Fruit fly (Drosophila melanogaster) whole organism, embryonic: ENCODE measurements around the gene scpr-A.

Source experiments
- Abd-B ChIP-seq: fragments of 200-800 bp; sonication (Bioruptor generic); optimal IDR thresholded peaks from 2 replicates; lab custom pipeline; 2018; ENCODE audit warnings: missing biosample characterization, mild to moderate bottlenecking, missing genetic modification characterization, moderate library complexity
- Bgb ChIP-seq: fragments of 200-800 bp; sonication (Bioruptor generic); IDR thresholded peaks from 2 replicates; pipeline ENCODE4 v1.3.6; 2022; ENCODE audit warnings: missing biosample characterization, missing genetic modification characterization; ENCODE audit not compliant: partially characterized antibody
- Bteb2 ChIP-seq: fragments of 200-800 bp; sonication (Bioruptor generic); optimal IDR thresholded peaks from 2 replicates; lab custom pipeline; 2016; ENCODE audit warnings: missing biosample characterization, missing genetic modification characterization
- C15 ChIP-seq: fragments of 200-800 bp; sonication (Bioruptor generic); IDR thresholded peaks from 3 replicates; pipeline ENCODE4 v1.3.6; 2022; ENCODE audit warnings: missing biosample characterization, missing genetic modification characterization
- CG10431 ChIP-seq: fragments of 200-800 bp; sonication (Bioruptor generic); optimal IDR thresholded peaks from 3 replicates; lab custom pipeline; 2018; ENCODE audit warnings: missing biosample characterization, mild to moderate bottlenecking, missing genetic modification characterization
- CG10959 ChIP-seq: fragments of 200-800 bp; sonication (Bioruptor generic); IDR thresholded peaks from 2 replicates; pipeline ENCODE4 v1.3.6; 2022; ENCODE audit warnings: missing biosample characterization, missing genetic modification characterization
- CG11723 ChIP-seq: fragments of 200-800 bp; sonication (Bioruptor generic); optimal IDR thresholded peaks from 2 replicates; lab custom pipeline; 2017; ENCODE audit warnings: missing biosample characterization, mild to moderate bottlenecking, missing genetic modification characterization
- CG13894 ChIP-seq: fragments of 200-800 bp; sonication (Bioruptor generic); optimal IDR thresholded peaks from 3 replicates; lab custom pipeline; 2018; ENCODE audit warnings: missing biosample characterization, mild to moderate bottlenecking, missing genetic modification characterization, moderate library complexity
- CG17186 ChIP-seq: fragments of 200-800 bp; sonication (Bioruptor generic); optimal IDR thresholded peaks from 3 replicates; lab custom pipeline; 2017; ENCODE audit warnings: missing biosample characterization, missing genetic modification reagents, missing genetic modification characterization
- CG2116 ChIP-seq: fragments of 200-800 bp; sonication (Bioruptor generic); optimal IDR thresholded peaks from 3 replicates; lab custom pipeline; 2018; ENCODE audit warnings: missing biosample characterization, mild to moderate bottlenecking, missing genetic modification characterization
- CG2120 ChIP-seq: fragments of 200-800 bp; sonication (Bioruptor generic); optimal IDR thresholded peaks from 3 replicates; lab custom pipeline; 2016; ENCODE audit warnings: missing biosample characterization, missing genetic modification characterization
- CG3065 ChIP-seq: fragments of 200-800 bp; sonication (Bioruptor generic); optimal IDR thresholded peaks from 2 replicates; lab custom pipeline; 2016; ENCODE audit warnings: missing biosample characterization, missing genetic modification characterization
- CG3163 ChIP-seq: fragments of 200-800 bp; sonication (Bioruptor generic); optimal IDR thresholded peaks from 3 replicates; lab custom pipeline; 2016; ENCODE audit warnings: missing biosample characterization, missing genetic modification characterization
- CG32772 ChIP-seq: fragments of 200-800 bp; sonication (Bioruptor generic); IDR thresholded peaks from 2 replicates; pipeline ENCODE4 v1.3.6; 2022; ENCODE audit warnings: missing biosample characterization, missing genetic modification characterization
- CG3995 ChIP-seq: fragments of 200-800 bp; sonication (Bioruptor generic); optimal IDR thresholded peaks from 3 replicates; lab custom pipeline; 2016; ENCODE audit warnings: missing biosample characterization, missing genetic modification characterization
- CG4328 ChIP-seq: fragments of 200-800 bp; sonication (Bioruptor generic); optimal IDR thresholded peaks from 3 replicates; lab custom pipeline; 2017; ENCODE audit warnings: missing biosample characterization, missing genetic modification reagents, missing genetic modification characterization
- CG4404 ChIP-seq: fragments of 200-800 bp; sonication (Bioruptor generic); IDR thresholded peaks from 2 replicates; pipeline ENCODE4 v1.3.6; 2022; ENCODE audit warnings: missing biosample characterization, missing genetic modification characterization
- CG7745 ChIP-seq: fragments of 200-800 bp; sonication (Bioruptor generic); optimal IDR thresholded peaks from 2 replicates; lab custom pipeline; 2018; ENCODE audit warnings: missing biosample characterization, mild to moderate bottlenecking, missing genetic modification characterization, moderate library complexity
- CG8089 ChIP-seq: fragments of 200-800 bp; sonication (Bioruptor generic); optimal IDR thresholded peaks from 3 replicates; lab custom pipeline; 2016; ENCODE audit warnings: missing biosample characterization, missing genetic modification characterization
- CG8478 ChIP-seq: fragments of >200 bp; optimal IDR thresholded peaks from 2 replicates; lab custom pipeline; 2018
- Dref ChIP-seq: fragments of 200-800 bp; sonication (Bioruptor generic); IDR thresholded peaks from 2 replicates; pipeline ENCODE4 v1.3.6; 2022; ENCODE audit warnings: missing biosample characterization, missing genetic modification characterization
- Gug ChIP-seq: fragments of 200-800 bp; sonication (Bioruptor generic); IDR thresholded peaks from 4 replicates; pipeline ENCODE4 v1.3.6; 2022; ENCODE audit warnings: missing biosample characterization, missing genetic modification characterization
- Hey ChIP-seq: fragments of 200-800 bp; sonication (Bioruptor generic); optimal IDR thresholded peaks from 3 replicates; lab custom pipeline; 2018; ENCODE audit warnings: missing biosample characterization, mild to moderate bottlenecking, missing genetic modification characterization
- Hsf ChIP-seq: fragments of 200-800 bp; sonication (Bioruptor generic); optimal IDR thresholded peaks from 3 replicates; lab custom pipeline; 2016; ENCODE audit warnings: missing biosample characterization, missing genetic modification characterization
- Max ChIP-seq: fragments of 200-800 bp; sonication (Bioruptor generic); optimal IDR thresholded peaks from 2 replicates; lab custom pipeline; 2016; ENCODE audit warnings: missing biosample characterization, mild to moderate bottlenecking, missing genetic modification characterization
- NC2β ChIP-seq: fragments of 200-800 bp; sonication (Bioruptor generic); optimal IDR thresholded peaks from 2 replicates; lab custom pipeline; 2016; ENCODE audit warnings: missing biosample characterization, missing genetic modification characterization
- Nf-YB ChIP-seq: fragments of 200-800 bp; sonication (Bioruptor generic); optimal IDR thresholded peaks from 3 replicates; lab custom pipeline; 2019; ENCODE audit warnings: missing biosample characterization, mild to moderate bottlenecking, missing genetic modification characterization, moderate library complexity
- Opbp ChIP-seq: fragments of 200-800 bp; sonication (Bioruptor generic); IDR thresholded peaks from 3 replicates; pipeline ENCODE4 v1.3.6; 2022; ENCODE audit warnings: missing biosample characterization, missing genetic modification characterization; ENCODE audit not compliant: partially characterized antibody
- Ravus ChIP-seq: fragments of 200-800 bp; sonication (Bioruptor generic); IDR thresholded peaks from 2 replicates; pipeline ENCODE4 v1.3.6; 2022; ENCODE audit warnings: missing biosample characterization, missing genetic modification characterization
- Scr ChIP-seq: fragments of 200-800 bp; sonication (Bioruptor generic); IDR thresholded peaks from 2 replicates; pipeline ENCODE4 v1.3.6; 2022; ENCODE audit warnings: missing biosample characterization, missing genetic modification characterization; ENCODE audit not compliant: partially characterized antibody
- Sin3A ChIP-seq: fragments of >200 bp; optimal IDR thresholded peaks from 2 replicates; lab custom pipeline; 2018
- Stat92E ChIP-seq, 3 experiments: fragments of >200 bp in 2 of 3; fragments of 200-800 bp in 1 of 3; sonication (Bioruptor generic) in 1 of 3; optimal IDR thresholded peaks; 2 replicates each; lab custom pipeline; 2017 to 2019; ENCODE audit warnings: missing biosample characterization in 3 of 3, missing genetic modification characterization in 3 of 3, mild to moderate bottlenecking in 1 of 3, moderate library complexity in 1 of 3
- YL-1 ChIP-seq: fragments of 200-800 bp; sonication (Bioruptor generic); optimal IDR thresholded peaks from 3 replicates; lab custom pipeline; 2017; ENCODE audit warnings: missing biosample characterization, mild to moderate bottlenecking, missing genetic modification characterization
- ap ChIP-seq: fragments of 200-800 bp; sonication (Bioruptor generic); IDR thresholded peaks from 2 replicates; pipeline ENCODE4 v1.3.6; 2022; ENCODE audit warnings: missing biosample characterization, missing genetic modification characterization
- cad ChIP-seq: fragments of >200 bp; optimal IDR thresholded peaks from 2 replicates; lab custom pipeline; 2017; ENCODE audit warnings: missing biosample characterization, missing genetic modification characterization
- da ChIP-seq: fragments of 200-800 bp; sonication (Bioruptor generic); optimal IDR thresholded peaks from 2 replicates; lab custom pipeline; 2016; ENCODE audit warnings: missing biosample characterization, missing genetic modification characterization
- dati ChIP-seq: fragments of 200-800 bp; sonication (Bioruptor generic); IDR thresholded peaks from 2 replicates; pipeline ENCODE4 v1.3.6; 2022; ENCODE audit warnings: missing biosample characterization, missing genetic modification characterization
- dm ChIP-seq: fragments of 200-800 bp; sonication (Bioruptor generic); optimal IDR thresholded peaks from 3 replicates; lab custom pipeline; 2016; ENCODE audit warnings: missing biosample characterization, missing genetic modification characterization
- insv ChIP-seq, 2 experiments: fragments of 200-800 bp; sonication (Bioruptor generic); optimal IDR thresholded peaks; 3 replicates each; lab custom pipeline; 2016 to 2018; ENCODE audit warnings: missing biosample characterization in 2 of 2, missing genetic modification characterization in 2 of 2
- klu ChIP-seq: fragments of 200-800 bp; sonication (Bioruptor generic); IDR thresholded peaks from 2 replicates; pipeline ENCODE4 v1.3.6; 2022; ENCODE audit warnings: missing biosample characterization, missing genetic modification characterization
- lov ChIP-seq, 2 experiments: fragments of 200-800 bp in 1 of 2; fragments of >200 bp in 1 of 2; sonication (Bioruptor generic) in 1 of 2; IDR thresholded peaks in 1 of 2; optimal IDR thresholded peaks in 1 of 2; 2 replicates in 1 of 2; 3 replicates in 1 of 2; pipeline versions ENCODE4 v1.3.6 to Lab custom; 2017 to 2022; ENCODE audit warnings: missing biosample characterization in 1 of 2, missing genetic modification characterization in 1 of 2
- mld ChIP-seq: fragments of 200-800 bp; sonication (Bioruptor generic); IDR thresholded peaks from 3 replicates; pipeline ENCODE4 v1.3.6; 2022; ENCODE audit warnings: missing biosample characterization, missing genetic modification characterization; ENCODE audit not compliant: partially characterized antibody
- p53 ChIP-seq: fragments of 200-800 bp; sonication (Bioruptor generic); optimal IDR thresholded peaks from 2 replicates; lab custom pipeline; 2016; ENCODE audit warnings: missing biosample characterization, missing genetic modification characterization
- sr ChIP-seq: fragments of 200-800 bp; sonication (Bioruptor generic); IDR thresholded peaks from 3 replicates; pipeline ENCODE4 v1.3.6; 2022; ENCODE audit warnings: missing biosample characterization, missing genetic modification characterization
- tap ChIP-seq: fragments of 200-800 bp; optimal IDR thresholded peaks from 3 replicates; lab custom pipeline; 2019; ENCODE audit warnings: missing biosample characterization, mild to moderate bottlenecking, missing genetic modification characterization, moderate library complexity
- tio ChIP-seq: fragments of 200-800 bp; sonication (Bioruptor generic); optimal IDR thresholded peaks from 2 replicates; lab custom pipeline; 2017; ENCODE audit warnings: missing biosample characterization, missing genetic modification characterization, inconsistent platforms
- unc-4 ChIP-seq: fragments of 200-800 bp; sonication (Bioruptor generic); IDR thresholded peaks from 2 replicates; pipeline ENCODE4 v1.3.6; 2022; ENCODE audit warnings: missing biosample characterization, missing genetic modification characterization; ENCODE audit not compliant: partially characterized antibody
- usp ChIP-seq: fragments of >200 bp; optimal IDR thresholded peaks from 2 replicates; lab custom pipeline; 2017; ENCODE audit warnings: missing biosample characterization, missing genetic modification characterization
- zen2 ChIP-seq: fragments of 200-800 bp; sonication (Bioruptor generic); IDR thresholded peaks from 3 replicates; pipeline ENCODE4 v1.3.6; 2022; ENCODE audit warnings: missing biosample characterization, missing genetic modification characterization; ENCODE audit not compliant: partially characterized antibody

The scpr-A gene

dm6 chr3R:11211291-11212061, 29.5 kb upstream of the scpr-A start (continued):
- peak; percentile 18 for TF ChIP-seq da
- TF ChIP-seq tap (tag; lab: Kevin White, UChicago): peak; percentile 45
- peak; percentile 61 for TF ChIP-seq CG32772 (GFP tag; lab: Robert Waterston, UW)
- peak; percentile 55 for TF ChIP-seq CG3065 (GFP tag; lab: Kevin White, UChicago)
- TF ChIP-seq YL-1 (GFP tag; lab: Kevin White, UChicago): peak; percentile 57
- no peak for TF ChIP-seq Opbp (GFP tag; lab: Robert Waterston, UW)
- TF ChIP-seq unc-4 (GFP tag; lab: Robert Waterston, UW): no peak
- TF ChIP-seq Ravus (GFP tag; lab: Robert Waterston, UW): peak; percentile 33
- peak; percentile 34 for TF ChIP-seq CG3163 (GFP tag; lab: Kevin White, UChicago)
- peak in 1 of 2 experiments; percentile 17 for TF ChIP-seq insv (GFP tag; optimal IDR thresholded peaks at IDR 0.05; lab: Kevin White, UChicago)
- TF ChIP-seq Hsf (GFP tag; lab: Kevin White, UChicago): peak; percentile 74
- no peak for TF ChIP-seq CG10959 (GFP tag; lab: Robert Waterston, UW)
- peak; percentile 73 for TF ChIP-seq Max
- peak; percentile 90 for TF ChIP-seq CG2120 (GFP tag; lab: Kevin White, UChicago)
- no peak for TF ChIP-seq CG11723 (GFP tag; lab: Kevin White, UChicago)
- TF ChIP-seq C15: peak; percentile 54; the same call in 1 of the 3 replicates
- no peak for TF ChIP-seq Scr
- no peak for TF ChIP-seq Bgb
- peak; percentile 18 for TF ChIP-seq CG2116 (GFP tag; lab: Kevin White, UChicago)
- TF ChIP-seq dm (GFP tag; lab: Kevin White, UChicago): peak; percentile 97
- no peak for TF ChIP-seq CG4328 (GFP tag; lab: Kevin White, UChicago)
- TF ChIP-seq Dref (GFP tag; lab: Robert Waterston, UW): peak; percentile 18; the same call in 1 of the 2 replicates
- peak; percentile 60 for TF ChIP-seq klu (GFP tag; lab: Robert Waterston, UW)
- no peak for TF ChIP-seq cad (GFP tag; lab: Kevin White, UChicago)
- peak; percentile 2 for TF ChIP-seq CG3995 (GFP tag; lab: Kevin White, UChicago)
- TF ChIP-seq tio: no peak
- peak; percentile 39; the same call in 1 of the 2 replicates for TF ChIP-seq ap
- no peak for TF ChIP-seq Stat92E (GFP tag; optimal IDR thresholded peaks at IDR 0.05; lab: Kevin White, UChicago)
- no peak for TF ChIP-seq CG10431 (GFP tag; lab: Kevin White, UChicago)
- peak; percentile 37; the same call in 1 of the 2 replicates for TF ChIP-seq CG4404 (GFP tag; lab: Robert Waterston, UW)
- peak; percentile 67 for TF ChIP-seq Bteb2 (GFP tag; lab: Kevin White, UChicago)
- TF ChIP-seq CG8478: no peak
- no peak for TF ChIP-seq lov (optimal IDR thresholded peaks at IDR 0.05; lab: Kevin White, UChicago)
- peak; percentile 71; the same call in 1 of the 3 replicates for TF ChIP-seq lov (GFP tag; IDR thresholded peaks at IDR 0.05; lab: Robert Waterston, UW)
- TF ChIP-seq CG17186 (GFP tag; lab: Kevin White, UChicago): no peak
- TF ChIP-seq zen2: no peak
- TF ChIP-seq NC2β (GFP tag; lab: Kevin White, UChicago): peak; percentile 48
- no peak for TF ChIP-seq usp
- TF ChIP-seq dati (GFP tag; lab: Robert Waterston, UW): no peak
- no peak for TF ChIP-seq p53 (GFP tag; lab: Kevin White, UChicago)
- TF ChIP-seq CG8089 (GFP tag; lab: Kevin White, UChicago): peak; percentile 19
- TF ChIP-seq CG7745: no peak
- no peak for TF ChIP-seq Sin3A
- TF ChIP-seq CG13894 (tag; lab: Kevin White, UChicago): peak; percentile 94
- peak; percentile 9 for TF ChIP-seq Nf-YB
- peak; percentile 67; the same call in 2 of the 3 replicates for TF ChIP-seq sr
- TF ChIP-seq Abd-B (GFP tag; lab: Kevin White, UChicago): peak; percentile 76
- TF ChIP-seq mld (GFP tag; lab: Robert Waterston, UW): no peak
- TF ChIP-seq Gug: peak; percentile 87
- peak; percentile 69 for TF ChIP-seq Hey (tag; lab: Kevin White, UChicago)
